Worm (Caenorhabditis elegans): Measurements from ENCODE around the gene M151.3.

The M151.3 gene

ce11 chrII:3622014-3622413 is 5.0 kb upstream of the M151.3 start, which contains the start of gene M151.7:
TSS of gene M151.7 (plus strand) at chrII:3622314.
- TF ChIP-seq zag-1 (tag; optimal IDR thresholded peaks at IDR 0.05): no peak
- no peak for TF ChIP-seq nhr-20 (tag; optimal IDR thresholded peaks at IDR 0.05)
- TF ChIP-seq dpl-1 (GFP tag; optimal IDR thresholded peaks at IDR 0.05): no peak
- no peak for TF ChIP-seq hlh-4 (tag; optimal IDR thresholded peaks at IDR 0.05)
- TF ChIP-seq fkh-10 (GFP tag; optimal IDR thresholded peaks at IDR 0.05): no peak
- TF ChIP-seq dsc-1 (tag; optimal IDR thresholded peaks at IDR 0.05): no peak
- no peak for TF ChIP-seq Y116A8C.19 (tag; optimal IDR thresholded peaks at IDR 0.05; ENCODE audit: borderline replicate concordance)
- no peak for TF ChIP-seq pax-3 (tag; optimal IDR thresholded peaks at IDR 0.05)
- no peak for TF ChIP-seq ces-1 (GFP tag; optimal IDR thresholded peaks at IDR 0.05)
- TF ChIP-seq efl-3 (GFP tag; optimal IDR thresholded peaks at IDR 0.05): no peak
- TF ChIP-seq snu-23 (GFP tag; optimal IDR thresholded peaks at IDR 0.05): no peak
- no peak for TF ChIP-seq unc-30 (tag; optimal IDR thresholded peaks at IDR 0.05)
- no peak for TF ChIP-seq C16A3.4 (tag; optimal IDR thresholded peaks at IDR 0.05)
- no peak for TF ChIP-seq lin-15B (tag; optimal IDR thresholded peaks at IDR 0.05)

- TF ChIP-seq efl-3 (GFP tag; optimal IDR thresholded peaks at IDR 0.05) (no peak), fkh-10 (GFP tag; optimal IDR thresholded peaks at IDR 0.05) (no peak), snu-23 (GFP tag; optimal IDR thresholded peaks at IDR 0.05) (no peak), aha-1 (tag; optimal IDR thresholded peaks at IDR 0.05) (no peak), grh-1 (GFP tag; IDR thresholded peaks at IDR 0.05) (no peak), fkh-4 (tag; optimal IDR thresholded peaks at IDR 0.05; ENCODE audit: borderline replicate concordance) (no peak), nhr-71 (tag; optimal IDR thresholded peaks at IDR 0.05) (no peak), nhr-85 (tag) (no peak), nhr-77 (tag; optimal IDR thresholded peaks at IDR 0.05) (no peak), blmp-1 (tag; optimal IDR thresholded peaks at IDR 0.05) (no peak)
These were observed 3.8 kb downstream of the M151.3 start, which contains the start of gene M151.2 for ce11 chrII:3630810-3631209. TSS of gene M151.2 (plus strand) at chrII:3631110.

ce11 chrII:3634765-3635164 is 7.8 kb downstream of the M151.3 start:
- TF ChIP-seq rnt-1 (tag; optimal IDR thresholded peaks at IDR 0.05): no peak
- TF ChIP-seq tlp-1 (tag; optimal IDR thresholded peaks at IDR 0.05): no peak
- no peak for TF ChIP-seq dpl-1 (GFP tag; optimal IDR thresholded peaks at IDR 0.05)
- TF ChIP-seq egl-13 (tag; optimal IDR thresholded peaks at IDR 0.05): no peak
- TF ChIP-seq efl-3 (GFP tag; optimal IDR thresholded peaks at IDR 0.05): no peak
- no peak for TF ChIP-seq ets-5 (GFP tag; IDR thresholded peaks at IDR 0.05)
- no peak for TF ChIP-seq F16B12.6 (tag; optimal IDR thresholded peaks at IDR 0.05)
- no peak for TF ChIP-seq nhr-47 (tag; optimal IDR thresholded peaks at IDR 0.05)
- TF ChIP-seq nhr-12 (tag; optimal IDR thresholded peaks at IDR 0.05): no peak
- no peak for TF ChIP-seq nhr-11 (tag; optimal IDR thresholded peaks at IDR 0.05)
- no peak for TF ChIP-seq irx-1 (tag; optimal IDR thresholded peaks at IDR 0.05)

ce11 chrII:3639238-3639637 is 12.3 kb downstream of the M151.3 start, which contains the start of gene fbxb-31:
TSS of gene fbxb-31 (minus strand) at chrII:3639338.
- TF ChIP-seq efl-1 (optimal IDR thresholded peaks at IDR 0.05) (no peak), efl-1 (GFP tag; optimal IDR thresholded peaks at IDR 0.05 in 1 of 2) (no peak), mep-1 (tag; optimal IDR thresholded peaks at IDR 0.05) (no peak), fkh-4 (tag; optimal IDR thresholded peaks at IDR 0.05; ENCODE audit: borderline replicate concordance) (no peak), zip-4 (GFP tag; optimal IDR thresholded peaks at IDR 0.05) (no peak), nhr-19 (GFP tag; conservative IDR thresholded peaks at IDR 0.05) (no peak), C16A3.4 (tag; optimal IDR thresholded peaks at IDR 0.05) (no peak), nhr-28 (tag; optimal IDR thresholded peaks at IDR 0.05) (no peak), zag-1 (tag; optimal IDR thresholded peaks at IDR 0.05) (no peak), sox-4 (tag; optimal IDR thresholded peaks at IDR 0.05) (no peak), sup-37 (GFP tag; optimal IDR thresholded peaks at IDR 0.05) (no peak), nhr-90 (tag; optimal IDR thresholded peaks at IDR 0.05; ENCODE audit: poor library complexity) (no peak), ceh-90 (tag; optimal IDR thresholded peaks at IDR 0.05) (no peak), xbp-1 (tag; optimal IDR thresholded peaks at IDR 0.05) (no peak), C04F5.9 (tag; optimal IDR thresholded peaks at IDR 0.05) (no peak), rnt-1 (tag; optimal IDR thresholded peaks at IDR 0.05) (no peak)

All from whole organism, L1 larva.